Worm (Caenorhabditis elegans): ENCODE results near the gene atg-9.

Gene atg-9

DNA sequence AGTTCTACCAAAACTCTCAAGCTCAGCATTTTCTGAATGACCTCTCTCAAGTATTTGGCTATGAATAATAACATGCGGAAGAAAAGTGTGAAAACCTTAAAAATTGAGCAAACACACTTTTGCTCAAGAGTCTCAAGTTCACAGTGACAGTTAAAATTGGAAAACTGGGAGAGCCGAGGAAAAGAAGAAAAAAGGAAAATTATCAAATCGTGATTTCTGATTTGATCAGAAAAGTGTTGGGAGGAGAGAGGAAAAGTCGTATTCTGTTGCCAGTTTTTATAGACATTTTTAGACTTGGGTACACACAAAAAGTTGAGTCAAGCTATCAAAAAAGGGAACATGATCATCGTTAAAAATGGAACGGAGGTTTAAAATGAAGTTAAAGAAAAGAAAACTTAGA lies 17.9 kb upstream of the atg-9 start:
- TF ChIP-seq F13C5.2 (tag; optimal IDR thresholded peaks at IDR 0.05) (no peak), tbx-37 (GFP tag; conservative IDR thresholded peaks at IDR 0.05) (no peak), ama-1 (optimal IDR thresholded peaks at IDR 0.05) (no peak), hnd-1 (tag; optimal IDR thresholded peaks at IDR 0.05) (no peak)

DNA sequence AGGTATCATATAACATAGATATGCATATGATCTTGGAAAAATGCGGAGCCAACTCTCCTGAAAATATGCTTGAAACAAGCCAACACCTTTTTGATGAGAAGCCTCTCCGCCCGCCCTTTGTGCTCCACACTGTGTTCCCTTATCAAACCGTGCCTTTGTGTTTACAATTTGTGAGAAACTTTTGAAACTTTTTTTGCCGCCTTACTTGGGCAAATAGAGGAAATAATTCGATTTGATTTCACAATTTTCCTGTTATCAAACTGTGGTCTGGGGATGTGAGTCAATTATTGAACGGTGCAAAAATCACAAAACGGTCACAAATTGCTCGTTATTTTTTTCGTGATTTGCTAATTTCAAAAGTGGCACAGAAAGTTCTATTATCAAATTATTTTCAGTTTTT lies 16.6 kb upstream of the atg-9 start:
- TF ChIP-seq ama-1 (optimal IDR thresholded peaks at IDR 0.05) (no peak), hnd-1 (tag; optimal IDR thresholded peaks at IDR 0.05) (no peak), tbx-37 (GFP tag; conservative IDR thresholded peaks at IDR 0.05) (no peak), tbx-11 (GFP tag; IDR thresholded peaks at IDR 0.05) (no peak), ceh-36 (tag; optimal IDR thresholded peaks at IDR 0.05) (no peak), ceh-13 (GFP tag; optimal IDR thresholded peaks at IDR 0.05) (no peak), B0310.2 (tag; optimal IDR thresholded peaks at IDR 0.05) (no peak), scrt-1 (GFP tag; IDR thresholded peaks at IDR 0.05) (no peak), tra-4 (tag; optimal IDR thresholded peaks at IDR 0.05) (no peak), sea-1 (GFP tag; conservative IDR thresholded peaks at IDR 0.05) (no peak), F13C5.2 (tag; optimal IDR thresholded peaks at IDR 0.05) (no peak), hmg-4 (GFP tag; optimal IDR thresholded peaks at IDR 0.05) (no peak), pes-1 (GFP tag; IDR thresholded peaks at IDR 0.05) (no peak), flt-1 (GFP tag; IDR thresholded peaks at IDR 0.05) (no peak), hmbx-1 (tag; optimal IDR thresholded peaks at IDR 0.05) (no peak), aly-1 (tag; optimal IDR thresholded peaks at IDR 0.05) (no peak), ets-7 (tag; optimal IDR thresholded peaks at IDR 0.05) (no peak)

DNA sequence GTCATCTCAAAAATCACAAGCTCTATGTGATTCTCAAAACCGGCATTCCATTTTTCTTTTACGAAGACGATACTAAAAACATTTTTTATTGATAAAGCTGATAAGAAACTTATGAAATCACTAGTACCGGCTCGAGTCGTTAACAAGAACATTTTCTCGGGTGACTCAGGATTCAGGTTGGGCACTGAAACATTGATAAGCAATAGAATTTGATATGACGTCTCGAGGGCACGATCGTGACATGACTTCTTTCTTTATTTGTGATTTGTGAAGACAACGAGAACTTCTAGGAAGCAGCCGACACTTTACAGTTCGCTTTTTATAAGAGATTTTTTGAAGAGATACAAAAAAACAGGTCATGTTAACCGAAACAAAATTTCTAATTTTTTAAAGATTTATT lies 15.5 kb upstream of the atg-9 start:
- no peak for TF ChIP-seq hnd-1 (tag; optimal IDR thresholded peaks at IDR 0.05)
- no peak for TF ChIP-seq hmbx-1 (tag; optimal IDR thresholded peaks at IDR 0.05)
- no peak for TF ChIP-seq tra-4 (tag; optimal IDR thresholded peaks at IDR 0.05)
- no peak for TF ChIP-seq F13C5.2 (tag; optimal IDR thresholded peaks at IDR 0.05)
- TF ChIP-seq hmg-4 (GFP tag; optimal IDR thresholded peaks at IDR 0.05), result no peak
- TF ChIP-seq aly-1 (tag; optimal IDR thresholded peaks at IDR 0.05), result no peak

DNA sequence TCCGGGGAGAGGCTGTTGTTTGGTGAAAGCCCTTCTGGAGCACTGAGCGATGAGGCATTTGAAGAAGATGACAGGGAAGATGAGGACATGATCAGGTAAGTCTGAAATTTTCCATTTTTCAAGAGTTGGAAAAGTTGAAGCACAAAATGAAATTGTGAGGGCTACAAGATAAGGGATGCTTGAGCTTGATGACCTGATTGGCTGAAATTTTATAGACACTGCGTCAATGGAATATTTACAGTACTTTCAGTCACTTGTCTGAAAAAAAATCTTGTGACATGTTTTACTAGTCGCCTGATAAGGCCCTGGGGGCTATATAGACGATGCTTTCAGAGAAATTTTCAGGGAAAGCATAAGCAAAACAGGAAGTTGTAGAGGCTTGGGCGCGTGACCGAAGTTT lies 12.8 kb upstream of the atg-9 start, which contains the start of gene dmd-8:
Gene dmd-8, minus strand, starts transcription at position 101 of the 400 bp plus-strand sequence.
- TF ChIP-seq ceh-13 (GFP tag; optimal IDR thresholded peaks at IDR 0.05) (no peak), aly-1 (tag; optimal IDR thresholded peaks at IDR 0.05) (no peak), pes-1 (GFP tag; IDR thresholded peaks at IDR 0.05) (no peak), ama-1 (optimal IDR thresholded peaks at IDR 0.05) (no peak), tbx-11 (GFP tag; IDR thresholded peaks at IDR 0.05) (no peak), F13C5.2 (tag; optimal IDR thresholded peaks at IDR 0.05) (no peak), tbx-37 (GFP tag; conservative IDR thresholded peaks at IDR 0.05) (no peak), tra-4 (tag; optimal IDR thresholded peaks at IDR 0.05) (no peak), ets-7 (tag; optimal IDR thresholded peaks at IDR 0.05) (no peak), scrt-1 (GFP tag; IDR thresholded peaks at IDR 0.05) (no peak), hnd-1 (tag; optimal IDR thresholded peaks at IDR 0.05) (no peak), ceh-36 (tag; optimal IDR thresholded peaks at IDR 0.05) (no peak), hmg-4 (GFP tag; optimal IDR thresholded peaks at IDR 0.05) (no peak), sea-1 (GFP tag; conservative IDR thresholded peaks at IDR 0.05) (no peak), hmbx-1 (tag; optimal IDR thresholded peaks at IDR 0.05) (no peak), B0310.2 (tag; optimal IDR thresholded peaks at IDR 0.05) (no peak), flt-1 (GFP tag; IDR thresholded peaks at IDR 0.05) (no peak)

DNA sequence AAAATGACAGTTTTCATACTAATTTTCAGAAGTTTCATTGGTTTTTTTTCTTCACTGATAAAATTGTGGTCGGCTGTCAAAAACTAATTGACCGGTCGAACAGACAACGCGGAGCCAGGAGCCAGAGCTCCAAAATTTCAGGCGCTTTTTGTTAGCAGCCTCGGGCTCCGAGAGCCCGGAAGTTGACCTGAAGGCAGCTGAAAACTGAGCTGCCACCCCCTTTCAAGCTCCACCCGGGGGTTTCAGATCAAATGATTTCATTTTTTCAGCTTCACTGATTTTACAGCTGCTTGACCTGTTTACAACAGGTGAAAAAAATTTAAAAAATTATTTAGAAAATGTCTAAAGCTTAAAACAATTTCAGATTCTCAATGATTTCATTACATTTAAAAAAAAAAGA lies 6.8 kb upstream of the atg-9 start:
- TF ChIP-seq ceh-13 (GFP tag; optimal IDR thresholded peaks at IDR 0.05), result no peak
- no peak for TF ChIP-seq ceh-36 (tag; optimal IDR thresholded peaks at IDR 0.05)
- TF ChIP-seq hmbx-1 (tag; optimal IDR thresholded peaks at IDR 0.05), result no peak
- TF ChIP-seq scrt-1 (GFP tag; IDR thresholded peaks at IDR 0.05), result no peak
- TF ChIP-seq hmg-4 (GFP tag; optimal IDR thresholded peaks at IDR 0.05), result no peak
- TF ChIP-seq pes-1 (GFP tag; IDR thresholded peaks at IDR 0.05), result no peak
- TF ChIP-seq B0310.2 (tag; optimal IDR thresholded peaks at IDR 0.05), result no peak
- no peak for TF ChIP-seq tbx-37 (GFP tag; conservative IDR thresholded peaks at IDR 0.05)
- TF ChIP-seq tbx-11 (GFP tag; IDR thresholded peaks at IDR 0.05), result no peak
- TF ChIP-seq hnd-1 (tag; optimal IDR thresholded peaks at IDR 0.05), result no peak
- no peak for TF ChIP-seq tra-4 (tag; optimal IDR thresholded peaks at IDR 0.05)
- no peak for TF ChIP-seq ama-1 (optimal IDR thresholded peaks at IDR 0.05)
- TF ChIP-seq aly-1 (tag; optimal IDR thresholded peaks at IDR 0.05), result no peak

DNA sequence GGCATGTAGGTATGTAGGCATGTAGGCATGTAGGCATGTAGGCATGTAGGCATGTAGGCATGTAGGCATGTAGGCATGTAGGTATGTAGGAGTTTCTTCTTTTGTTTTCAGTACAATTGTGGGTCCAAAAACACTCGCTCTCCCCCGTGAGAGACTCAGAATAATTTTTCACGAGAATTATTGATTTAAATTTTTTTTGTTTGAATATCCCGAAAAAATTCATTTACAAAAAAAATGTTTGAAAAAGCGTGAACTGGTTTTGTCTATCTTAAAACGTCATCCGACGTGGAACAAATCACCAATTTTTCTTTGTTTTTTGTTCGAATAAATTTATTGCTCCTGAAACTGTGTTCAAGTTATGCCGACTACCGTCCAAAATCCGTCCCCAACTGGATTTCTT lies 6.1 kb upstream of the atg-9 start, which contains the start of gene wago-10:
Gene wago-10, plus strand, starts transcription at position 301 of the 400 bp plus-strand sequence.
- TF ChIP-seq scrt-1 (GFP tag; IDR thresholded peaks at IDR 0.05), result no peak
- TF ChIP-seq aly-1 (tag; optimal IDR thresholded peaks at IDR 0.05), result no peak
- TF ChIP-seq hmbx-1 (tag; optimal IDR thresholded peaks at IDR 0.05), result no peak

DNA sequence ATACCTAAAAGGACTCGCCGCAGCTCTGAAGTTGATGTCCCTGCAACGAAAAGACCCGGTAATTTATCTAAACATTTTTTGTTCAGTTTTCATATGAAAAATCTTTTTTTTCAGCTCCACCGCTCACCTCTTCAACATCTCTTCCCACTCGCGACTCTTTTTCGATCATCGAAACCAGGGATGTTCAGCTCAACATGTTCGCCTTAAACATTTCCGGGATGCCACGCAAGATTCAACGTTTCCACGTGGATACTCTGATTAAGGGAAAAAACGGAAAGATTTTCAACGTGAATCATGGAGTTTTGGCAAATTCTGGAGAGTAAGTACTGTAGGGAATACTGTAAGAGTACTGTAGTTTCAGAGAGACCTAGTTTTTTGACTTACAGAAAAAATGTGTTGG lies 5.6 kb upstream of the atg-9 start:
- no peak for TF ChIP-seq scrt-1 (GFP tag; IDR thresholded peaks at IDR 0.05)
- TF ChIP-seq hmbx-1 (tag; optimal IDR thresholded peaks at IDR 0.05), result no peak
- TF ChIP-seq hmg-4 (GFP tag; optimal IDR thresholded peaks at IDR 0.05), result no peak
- no peak for TF ChIP-seq aly-1 (tag; optimal IDR thresholded peaks at IDR 0.05)
- no peak for TF ChIP-seq tbx-37 (GFP tag; conservative IDR thresholded peaks at IDR 0.05)
- no peak for TF ChIP-seq ceh-13 (GFP tag; optimal IDR thresholded peaks at IDR 0.05)
- no peak for TF ChIP-seq sea-1 (GFP tag; conservative IDR thresholded peaks at IDR 0.05)
- no peak for TF ChIP-seq ceh-36 (tag; optimal IDR thresholded peaks at IDR 0.05)
- TF ChIP-seq ama-1 (optimal IDR thresholded peaks at IDR 0.05), result no peak
- TF ChIP-seq hnd-1 (tag; optimal IDR thresholded peaks at IDR 0.05), result no peak
- no peak for TF ChIP-seq F13C5.2 (tag; optimal IDR thresholded peaks at IDR 0.05)
- no peak for TF ChIP-seq flt-1 (GFP tag; IDR thresholded peaks at IDR 0.05)
- TF ChIP-seq tra-4 (tag; optimal IDR thresholded peaks at IDR 0.05), result no peak
- no peak for TF ChIP-seq pes-1 (GFP tag; IDR thresholded peaks at IDR 0.05)
- no peak for TF ChIP-seq ets-7 (tag; optimal IDR thresholded peaks at IDR 0.05)
- no peak for TF ChIP-seq tbx-11 (GFP tag; IDR thresholded peaks at IDR 0.05)
- TF ChIP-seq B0310.2 (tag; optimal IDR thresholded peaks at IDR 0.05), result no peak

DNA sequence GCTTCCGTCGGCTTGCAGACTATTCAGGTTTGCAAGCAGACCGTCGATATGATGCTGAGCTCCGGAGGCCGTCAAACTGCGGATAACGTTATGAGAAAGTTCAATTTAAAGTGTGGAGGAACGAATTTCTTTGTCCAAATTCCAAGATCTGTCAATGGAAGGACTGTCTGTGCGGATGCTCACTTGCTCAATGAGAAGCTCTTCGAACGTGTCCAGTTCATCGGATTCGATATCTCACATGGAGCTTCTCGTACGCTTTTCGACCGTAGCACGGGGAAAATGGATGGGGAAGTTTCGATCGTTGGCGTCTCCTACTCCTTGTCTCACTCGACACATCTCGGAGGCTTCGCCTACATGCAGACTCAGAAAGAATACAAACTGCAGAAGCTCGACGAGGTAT lies 3.2 kb upstream of the atg-9 start:
- no peak for TF ChIP-seq ceh-36 (tag; optimal IDR thresholded peaks at IDR 0.05)
- no peak for TF ChIP-seq hmbx-1 (tag; optimal IDR thresholded peaks at IDR 0.05)
- no peak for TF ChIP-seq tbx-11 (GFP tag; IDR thresholded peaks at IDR 0.05)
- no peak for TF ChIP-seq pes-1 (GFP tag; IDR thresholded peaks at IDR 0.05)
- no peak for TF ChIP-seq sea-1 (GFP tag; conservative IDR thresholded peaks at IDR 0.05)
- no peak for TF ChIP-seq ets-7 (tag; optimal IDR thresholded peaks at IDR 0.05)
- TF ChIP-seq flt-1 (GFP tag; IDR thresholded peaks at IDR 0.05), result no peak
- TF ChIP-seq F13C5.2 (tag; optimal IDR thresholded peaks at IDR 0.05), result no peak
- no peak for TF ChIP-seq hmg-4 (GFP tag; optimal IDR thresholded peaks at IDR 0.05)
- TF ChIP-seq B0310.2 (tag; optimal IDR thresholded peaks at IDR 0.05), result no peak
- TF ChIP-seq aly-1 (tag; optimal IDR thresholded peaks at IDR 0.05), result no peak
- no peak for TF ChIP-seq ceh-13 (GFP tag; optimal IDR thresholded peaks at IDR 0.05)
- TF ChIP-seq tbx-37 (GFP tag; conservative IDR thresholded peaks at IDR 0.05), result no peak
- no peak for TF ChIP-seq ama-1 (optimal IDR thresholded peaks at IDR 0.05)
- no peak for TF ChIP-seq scrt-1 (GFP tag; IDR thresholded peaks at IDR 0.05)
- no peak for TF ChIP-seq tra-4 (tag; optimal IDR thresholded peaks at IDR 0.05)
- TF ChIP-seq hnd-1 (tag; optimal IDR thresholded peaks at IDR 0.05), result no peak

Measured in whole organism, early embryonic.